Worm (Caenorhabditis elegans): Measurements from ENCODE around the gene F54E12.2.
A peak's percentile ranks its signal among the peaks of the same experiment; 100 is the strongest.

Gene F54E12.2

ce11 chrIV:11285239-11285638 is 51.7 kb downstream of the F54E12.2 start:
- TF ChIP-seq alr-1 (tag; optimal IDR thresholded peaks at IDR 0.05) (no peak), unc-62 (GFP tag; optimal IDR thresholded peaks at IDR 0.05) (no peak), nhr-25 (tag; optimal IDR thresholded peaks at IDR 0.05) (no peak), nhr-21 (tag; optimal IDR thresholded peaks at IDR 0.05) (no peak), peb-1 (tag; optimal IDR thresholded peaks at IDR 0.05) (no peak), sma-9 (GFP tag; optimal IDR thresholded peaks at IDR 0.05) (no peak), sma-9 (tag; optimal IDR thresholded peaks at IDR 0.05) (no peak), zag-1 (tag; optimal IDR thresholded peaks at IDR 0.05) (no peak)

DNA sequence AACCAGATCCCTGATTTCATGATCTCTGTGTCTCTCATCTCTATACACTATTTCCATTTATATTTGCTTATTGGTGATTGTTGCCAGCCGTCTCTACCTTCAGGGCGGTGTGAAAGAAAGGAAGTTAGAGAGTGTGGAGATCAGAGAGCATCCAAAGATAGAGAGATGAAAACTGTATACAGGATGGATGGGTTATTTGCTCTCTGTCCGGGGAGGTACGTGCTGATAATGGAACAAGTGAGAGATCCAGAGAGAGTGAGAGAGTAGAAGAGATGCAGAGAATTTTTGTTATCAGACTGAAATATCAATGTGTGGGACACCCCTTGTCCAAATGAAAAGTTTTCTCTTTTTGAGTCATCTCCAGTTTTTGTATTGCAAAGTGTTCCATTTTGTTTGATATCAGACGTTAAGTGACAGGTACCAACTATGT is 52.9 kb downstream of the F54E12.2 start:
- no peak for TF ChIP-seq nhr-6 (tag; optimal IDR thresholded peaks at IDR 0.05)
- no peak for TF ChIP-seq mbf-1 (tag; optimal IDR thresholded peaks at IDR 0.05)
- no peak for TF ChIP-seq C34F6.9 (tag; optimal IDR thresholded peaks at IDR 0.05)
- TF ChIP-seq lin-11 (tag; optimal IDR thresholded peaks at IDR 0.05): no peak
- TF ChIP-seq unc-39 (tag; optimal IDR thresholded peaks at IDR 0.05): no peak
- peak; percentile 46 for TF ChIP-seq crh-2 (tag; optimal IDR thresholded peaks at IDR 0.05)
- TF ChIP-seq ama-1 (optimal IDR thresholded peaks at IDR 0.05): no peak
- TF ChIP-seq nhr-10 (tag; optimal IDR thresholded peaks at IDR 0.05): no peak
- TF ChIP-seq F13H6.1 (tag; optimal IDR thresholded peaks at IDR 0.05): peak; percentile 84
- TF ChIP-seq peb-1 (tag; optimal IDR thresholded peaks at IDR 0.05): no peak
- TF ChIP-seq ztf-11 (tag; optimal IDR thresholded peaks at IDR 0.05): no peak
- no peak for TF ChIP-seq aly-2 (tag; optimal IDR thresholded peaks at IDR 0.05)
- peak; percentile 50 for TF ChIP-seq sma-9 (GFP tag; optimal IDR thresholded peaks at IDR 0.05)
- TF ChIP-seq sma-9 (tag; optimal IDR thresholded peaks at IDR 0.05): no peak
- TF ChIP-seq lin-39 (tag; optimal IDR thresholded peaks at IDR 0.05): no peak
- no peak for TF ChIP-seq mab-5 (tag; optimal IDR thresholded peaks at IDR 0.05)
- TF ChIP-seq nhr-23 (tag; optimal IDR thresholded peaks at IDR 0.05): no peak
- no peak for TF ChIP-seq nhr-77 (tag; optimal IDR thresholded peaks at IDR 0.05)
- TF ChIP-seq ZK546.5 (tag; optimal IDR thresholded peaks at IDR 0.05): no peak
- no peak for TF ChIP-seq zag-1 (tag; optimal IDR thresholded peaks at IDR 0.05)
- TF ChIP-seq dmd-4 (tag; optimal IDR thresholded peaks at IDR 0.05): no peak
- no peak for TF ChIP-seq lin-13 (GFP tag; optimal IDR thresholded peaks at IDR 0.05)
- TF ChIP-seq unc-55 (GFP tag; optimal IDR thresholded peaks at IDR 0.05): no peak
- TF ChIP-seq fos-1 (tag; optimal IDR thresholded peaks at IDR 0.05): peak; percentile 97
- TF ChIP-seq mdl-1 (tag; optimal IDR thresholded peaks at IDR 0.05): no peak
- no peak for TF ChIP-seq nhr-237 (tag; optimal IDR thresholded peaks at IDR 0.05)
- peak; percentile 22 for TF ChIP-seq sma-3 (GFP tag; optimal IDR thresholded peaks at IDR 0.05)
- TF ChIP-seq skn-1 (tag; optimal IDR thresholded peaks at IDR 0.05): no peak
- TF ChIP-seq alr-1 (tag; optimal IDR thresholded peaks at IDR 0.05): no peak
- no peak for TF ChIP-seq egl-27 (tag; optimal IDR thresholded peaks at IDR 0.05)
- TF ChIP-seq elt-3 (tag; optimal IDR thresholded peaks at IDR 0.05): no peak
- TF ChIP-seq nhr-21 (tag; optimal IDR thresholded peaks at IDR 0.05): no peak
- TF ChIP-seq gmeb-1 (tag; optimal IDR thresholded peaks at IDR 0.05): peak; percentile 33
- TF ChIP-seq ztf-4 (tag; optimal IDR thresholded peaks at IDR 0.05): no peak
- TF ChIP-seq ceh-82 (tag; optimal IDR thresholded peaks at IDR 0.05): no peak
- no peak for TF ChIP-seq blmp-1 (tag; optimal IDR thresholded peaks at IDR 0.05; ENCODE audit: insufficient read depth)
- TF ChIP-seq unc-62 (GFP tag; optimal IDR thresholded peaks at IDR 0.05): no peak
- TF ChIP-seq nhr-12 (tag; optimal IDR thresholded peaks at IDR 0.05): no peak
- no peak for TF ChIP-seq nhr-11 (tag; optimal IDR thresholded peaks at IDR 0.05)
- no peak for TF ChIP-seq nhr-25 (tag; optimal IDR thresholded peaks at IDR 0.05)
- peak; percentile 17 for TF ChIP-seq nhr-129 (tag; optimal IDR thresholded peaks at IDR 0.05)
- TF ChIP-seq ceh-16 (tag; optimal IDR thresholded peaks at IDR 0.05): no peak
